Fruit fly (Drosophila melanogaster): ENCODE measurements around the gene Rpt2.

dm6 chr3R:23942965-23943413 is 11.6 kb upstream of the Rpt2 start, which contains the start of gene Gdh:
- TF ChIP-seq usp (GFP tag; optimal IDR thresholded peaks at IDR 0.05): no peak
- no peak for TF ChIP-seq EcR (GFP tag; optimal IDR thresholded peaks at IDR 0.05)
- TF ChIP-seq psq (optimal IDR thresholded peaks at IDR 0.05): no peak
- no peak for TF ChIP-seq Dll (optimal IDR thresholded peaks at IDR 0.05)
- TF ChIP-seq pan (optimal IDR thresholded peaks at IDR 0.05): no peak
- TF ChIP-seq CG8478 (optimal IDR thresholded peaks at IDR 0.05): no peak

Data from whole organism.